Fruit fly (Drosophila melanogaster): Measurements from ENCODE around the gene CG4045.

Gene CG4045

DNA sequence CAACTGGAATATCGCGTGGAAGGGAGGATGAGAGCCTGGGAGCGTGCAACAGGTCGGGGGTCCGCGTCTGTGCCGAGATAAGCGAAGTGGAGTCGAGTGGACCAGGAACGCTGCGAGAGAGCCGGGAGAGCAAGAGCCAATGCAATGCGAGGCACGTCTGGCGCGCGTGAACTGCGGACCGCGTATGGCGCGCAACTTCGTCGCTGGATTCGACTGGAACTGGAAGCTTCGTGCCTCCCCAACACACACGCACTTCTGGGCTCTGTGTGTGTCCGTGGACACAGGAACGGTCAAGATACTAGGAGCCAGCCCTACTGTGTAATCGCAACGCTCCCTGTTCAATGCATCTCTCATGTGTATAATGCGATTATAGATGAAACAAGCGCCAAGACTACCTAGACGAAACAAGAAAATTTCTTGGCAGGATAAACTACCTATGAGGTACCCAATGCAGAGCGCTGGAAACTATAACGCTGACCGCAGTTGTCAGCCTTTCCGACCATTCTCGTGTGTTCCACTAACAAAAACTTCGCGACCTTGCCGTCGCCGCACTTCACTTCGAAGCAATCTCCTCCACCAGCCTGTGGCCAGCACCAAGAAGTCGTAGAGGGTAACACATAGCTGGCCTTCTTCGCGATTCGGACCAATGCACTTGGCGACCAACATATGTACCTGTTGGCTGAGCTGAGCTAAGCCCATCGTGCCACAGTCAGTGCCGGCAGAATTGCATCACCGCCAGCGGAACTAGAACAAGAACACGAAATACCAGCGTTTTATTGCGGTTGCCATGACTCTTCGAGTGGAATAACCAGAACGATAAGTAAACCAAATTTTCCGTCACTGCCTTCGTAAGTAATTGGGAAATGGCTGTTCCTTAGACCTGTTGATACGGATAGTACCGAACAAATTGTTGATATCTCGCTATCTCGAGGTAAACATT is 3.6 kb downstream of the CG4045 start, which contains the start of gene Rtca (continued):
- TF ChIP-seq NC2α (GFP tag; optimal IDR thresholded peaks at IDR 0.05) (peak; percentile 38), Doc2 (GFP tag; IDR thresholded peaks at IDR 0.05) (no peak), crol (GFP tag; IDR thresholded peaks at IDR 0.05) (no peak), Fer3 (tag; optimal IDR thresholded peaks at IDR 0.05) (peak; percentile 62), pita (GFP tag; optimal IDR thresholded peaks at IDR 0.05) (no peak), CG3407 (GFP tag; optimal IDR thresholded peaks at IDR 0.05) (peak; percentile 39), gt (GFP tag; IDR thresholded peaks at IDR 0.05) (no peak), pros (GFP tag; optimal IDR thresholded peaks at IDR 0.05) (peak; percentile 31), CG4854 (GFP tag; optimal IDR thresholded peaks at IDR 0.05) (peak; percentile 39), CG17912 (GFP tag; optimal IDR thresholded peaks at IDR 0.05) (no peak), E2f1 (GFP tag; IDR thresholded peaks at IDR 0.05) (peak; percentile 72), p53 (GFP tag; optimal IDR thresholded peaks at IDR 0.05) (peak; percentile 7), CG10274 (GFP tag; optimal IDR thresholded peaks at IDR 0.05) (peak; percentile 12), Sin3A (optimal IDR thresholded peaks at IDR 0.05) (no peak), CG32767 (GFP tag; IDR thresholded peaks at IDR 0.05) (no peak), CG3163 (GFP tag; optimal IDR thresholded peaks at IDR 0.05) (peak; percentile 55), CG11723 (GFP tag; optimal IDR thresholded peaks at IDR 0.05) (peak; percentile 34), CG14014 (GFP tag; IDR thresholded peaks at IDR 0.05) (peak; percentile 72), CG7372 (GFP tag; IDR thresholded peaks at IDR 0.05) (peak; percentile 67), CG11695 (GFP tag; IDR thresholded peaks at IDR 0.05) (peak; percentile 67), sr (GFP tag; IDR thresholded peaks at IDR 0.05) (no peak), Bteb2 (GFP tag; optimal IDR thresholded peaks at IDR 0.05) (peak; percentile 52), btn (GFP tag; optimal IDR thresholded peaks at IDR 0.05) (no peak), CG2129 (GFP tag; IDR thresholded peaks at IDR 0.05; ENCODE audit: partially characterized antibody) (no peak), mirr (GFP tag; optimal IDR thresholded peaks at IDR 0.05) (no peak), Dek (tag; optimal IDR thresholded peaks at IDR 0.05) (peak; percentile 60), B-H1 (GFP tag; IDR thresholded peaks at IDR 0.05) (peak; percentile 48; the same call in 1 of the 3 replicates), sim (GFP tag; IDR thresholded peaks at IDR 0.05) (no peak), NfI (GFP tag; optimal IDR thresholded peaks at IDR 0.05) (peak; percentile 77), CG10654 (GFP tag; optimal IDR thresholded peaks at IDR 0.05) (peak; percentile 56), Oaz (GFP tag; IDR thresholded peaks at IDR 0.05) (no peak), CTCF (GFP tag; optimal IDR thresholded peaks at IDR 0.05) (no peak), ato (GFP tag; IDR thresholded peaks at IDR 0.05; ENCODE audit: partially characterized antibody) (no peak), unpg (GFP tag; optimal IDR thresholded peaks at IDR 0.05) (peak; percentile 75), fd3F (GFP tag; optimal IDR thresholded peaks at IDR 0.05) (peak; percentile 50), Scr (GFP tag; IDR thresholded peaks at IDR 0.05; ENCODE audit: partially characterized antibody) (no peak), yki (optimal IDR thresholded peaks at IDR 0.05) (no peak), tio (GFP tag; optimal IDR thresholded peaks at IDR 0.05) (no peak), lola (GFP tag; optimal IDR thresholded peaks at IDR 0.05) (peak in 1 of 3 experiments; percentile 41), Doc3 (GFP tag; IDR thresholded peaks at IDR 0.05; ENCODE audit: partially characterized antibody) (no peak), jigr1 (GFP tag; IDR thresholded peaks at IDR 0.05) (no peak), CG43689 (GFP tag; IDR thresholded peaks at IDR 0.05) (peak; percentile 51; the same call in 1 of the 2 replicates), Dbx (GFP tag; IDR thresholded peaks at IDR 0.05) (peak; percentile 60; the same call in 1 of the 3 replicates), CG17359 (tag; optimal IDR thresholded peaks at IDR 0.05) (peak; percentile 58), knrl (GFP tag; IDR thresholded peaks at IDR 0.05; ENCODE audit: partially characterized antibody) (no peak), CG1792 (GFP tag; optimal IDR thresholded peaks at IDR 0.05) (peak; percentile 13), dm (GFP tag; optimal IDR thresholded peaks at IDR 0.05) (no peak), Rfx (GFP tag; IDR thresholded peaks at IDR 0.05) (peak; percentile 73), esg (GFP tag; conservative IDR thresholded peaks at IDR 0.05) (peak; percentile 72), CG16813 (GFP tag; IDR thresholded peaks at IDR 0.05; ENCODE audit: partially characterized antibody) (no peak)

Measured in whole organism, embryonic.